Worm (Caenorhabditis elegans): Measurements from ENCODE around the gene suox-1.

DNA sequence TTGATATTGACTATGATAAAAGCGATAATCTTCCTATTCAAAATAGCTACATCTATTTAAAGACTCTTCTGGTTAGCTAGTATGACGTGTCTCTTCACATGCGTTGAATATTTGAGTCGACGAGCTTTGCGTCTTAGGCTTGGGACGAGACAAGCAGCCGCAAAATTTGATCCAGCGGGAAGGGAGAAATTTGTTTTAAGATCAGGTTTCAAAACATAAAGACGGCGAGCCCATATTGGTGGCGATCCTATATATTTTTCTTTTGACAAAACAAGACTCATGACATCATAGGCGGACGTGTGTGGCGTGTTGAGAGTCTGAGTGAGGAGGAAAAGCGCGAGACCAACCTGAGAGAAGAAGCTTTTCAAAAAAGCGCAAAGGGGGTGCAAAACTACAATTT, 48.1 kb downstream of the suox-1 start:
- TF ChIP-seq sea-1 (GFP tag; conservative IDR thresholded peaks at IDR 0.05) (no peak), ama-1 (optimal IDR thresholded peaks at IDR 0.05) (no peak), flt-1 (GFP tag; IDR thresholded peaks at IDR 0.05) (no peak), ets-7 (tag; optimal IDR thresholded peaks at IDR 0.05) (no peak), pes-1 (GFP tag; IDR thresholded peaks at IDR 0.05) (no peak), hmbx-1 (tag; optimal IDR thresholded peaks at IDR 0.05) (no peak), hmg-4 (GFP tag; optimal IDR thresholded peaks at IDR 0.05) (no peak), F13C5.2 (tag; optimal IDR thresholded peaks at IDR 0.05) (no peak)
